Worm (Caenorhabditis elegans): Measurements from ENCODE around the gene cest-4.

DNA sequence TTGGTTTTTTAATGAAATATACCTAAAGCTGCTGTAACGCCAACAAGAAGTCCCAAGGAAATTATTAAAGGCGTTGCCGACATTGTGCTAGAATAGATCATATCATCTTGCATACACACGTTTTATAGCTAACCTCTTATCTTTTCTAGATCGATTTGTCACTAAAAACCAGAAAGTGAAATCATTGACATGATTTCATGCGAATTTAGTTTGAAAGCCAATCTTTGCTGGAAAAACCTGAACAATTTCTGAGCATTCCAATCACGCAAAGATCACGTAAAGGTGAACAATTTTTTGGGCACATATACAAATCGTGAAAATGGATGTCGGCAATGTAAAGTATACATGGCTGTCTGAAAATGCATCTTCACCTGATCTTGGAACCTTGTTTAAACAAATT lies 20.3 kb upstream of the cest-4 start, which contains the start of gene C17H12.6:
- TF ChIP-seq hmbx-1 (tag; optimal IDR thresholded peaks at IDR 0.05) = no peak
- TF ChIP-seq flt-1 (GFP tag; IDR thresholded peaks at IDR 0.05) = no peak
- no peak for TF ChIP-seq tbx-37 (GFP tag; conservative IDR thresholded peaks at IDR 0.05)
- TF ChIP-seq hnd-1 (tag; optimal IDR thresholded peaks at IDR 0.05) = no peak
